Fruit fly (Drosophila melanogaster) whole organism, embryonic: ENCODE data around the gene mRpS18B.

ENCODE experiments used
- Awh ChIP-seq: fragments of 200-800 bp; sonication (Bioruptor generic); IDR thresholded peaks from 2 replicates; pipeline ENCODE4, ENCODE4 v1.3.6; 2022; ENCODE audit warnings: missing biosample characterization, missing genetic modification characterization
- B-H1 ChIP-seq: fragments of 200-800 bp; sonication (Bioruptor generic); IDR thresholded peaks from 3 replicates; pipeline ENCODE4 v1.3.6; 2022; ENCODE audit warnings: missing biosample characterization, missing genetic modification characterization
- B-H2 ChIP-seq: fragments of 200-800 bp; sonication (Bioruptor generic); optimal IDR thresholded peaks from 2 replicates; lab custom pipeline; 2018; ENCODE audit warnings: missing biosample characterization, mild to moderate bottlenecking, missing genetic modification characterization
- CG10147 ChIP-seq: fragments of 200-800 bp; sonication (Bioruptor generic); optimal IDR thresholded peaks from 2 replicates; lab custom pipeline; 2019; ENCODE audit warnings: missing biosample characterization, mild to moderate bottlenecking, missing genetic modification characterization, moderate library complexity
- CG10366 ChIP-seq: fragments of 200-800 bp; sonication (Bioruptor generic); IDR thresholded peaks from 2 replicates; pipeline ENCODE4 v1.3.6; 2022; ENCODE audit warnings: missing biosample characterization, missing genetic modification characterization
- CG11560 ChIP-seq: fragments of 200-800 bp; sonication (Bioruptor generic); IDR thresholded peaks from 3 replicates; pipeline ENCODE4 v1.3.6; 2022; ENCODE audit warnings: missing biosample characterization, missing genetic modification characterization
- CG12659 ChIP-seq: fragments of 200-800 bp; sonication (Bioruptor generic); optimal IDR thresholded peaks from 3 replicates; lab custom pipeline; 2017; ENCODE audit warnings: mild to moderate bottlenecking, missing biosample characterization, missing genetic modification reagents, missing genetic modification characterization
- CG16815 ChIP-seq: fragments of 200-800 bp; sonication (Bioruptor generic); optimal IDR thresholded peaks from 3 replicates; lab custom pipeline; 2017; ENCODE audit warnings: missing biosample characterization, mild to moderate bottlenecking, missing genetic modification characterization
- CG17186 ChIP-seq: fragments of 200-800 bp; sonication (Bioruptor generic); optimal IDR thresholded peaks from 3 replicates; lab custom pipeline; 2017; ENCODE audit warnings: missing biosample characterization, missing genetic modification reagents, missing genetic modification characterization
- CG18599 ChIP-seq: fragments of 200-800 bp; sonication (Bioruptor generic); optimal IDR thresholded peaks from 3 replicates; lab custom pipeline; 2017; ENCODE audit warnings: missing biosample characterization, missing genetic modification characterization, mild to moderate bottlenecking, moderate library complexity, missing genetic modification reagents
- CG18619 ChIP-seq: fragments of 200-800 bp; sonication (Bioruptor generic); optimal IDR thresholded peaks from 3 replicates; lab custom pipeline; 2017; ENCODE audit warnings: missing biosample characterization, mild to moderate bottlenecking, missing genetic modification characterization
- CG2889 ChIP-seq: fragments of 200-800 bp; sonication (Bioruptor generic); IDR thresholded peaks from 3 replicates; pipeline ENCODE4 v1.3.6; 2022; ENCODE audit warnings: missing biosample characterization, missing genetic modification characterization
- CG31365 ChIP-seq: fragments of 200-800 bp; sonication (Bioruptor generic); optimal IDR thresholded peaks from 2 replicates; lab custom pipeline; 2018; ENCODE audit warnings: missing biosample characterization, mild to moderate bottlenecking, missing genetic modification characterization
- CG32772 ChIP-seq: fragments of 200-800 bp; sonication (Bioruptor generic); IDR thresholded peaks from 2 replicates; pipeline ENCODE4 v1.3.6; 2022; ENCODE audit warnings: missing biosample characterization, missing genetic modification characterization
- CG33557 ChIP-seq: fragments of 200-800 bp; sonication (Bioruptor generic); optimal IDR thresholded peaks from 2 replicates; lab custom pipeline; 2019; ENCODE audit warnings: missing biosample characterization, mild to moderate bottlenecking, missing genetic modification characterization, moderate library complexity
- CG4282 ChIP-seq: fragments of 200-800 bp; sonication (Bioruptor generic); optimal IDR thresholded peaks from 2 replicates; lab custom pipeline; 2016; ENCODE audit warnings: missing biosample characterization, missing genetic modification characterization
- CG8089 ChIP-seq: fragments of 200-800 bp; sonication (Bioruptor generic); optimal IDR thresholded peaks from 3 replicates; lab custom pipeline; 2016; ENCODE audit warnings: missing biosample characterization, missing genetic modification characterization
- CG8924 ChIP-seq: fragments of 200-800 bp; optimal IDR thresholded peaks from 3 replicates; lab custom pipeline; 2019; ENCODE audit warnings: missing biosample characterization, mild to moderate bottlenecking, missing genetic modification characterization, moderate library complexity
- CoRest ChIP-seq: fragments of 200-800 bp; sonication (Bioruptor generic); optimal IDR thresholded peaks from 3 replicates; lab custom pipeline; 2018; ENCODE audit warnings: missing biosample characterization, mild to moderate bottlenecking, missing genetic modification characterization, moderate library complexity
- ERR ChIP-seq: fragments of 200-800 bp; sonication (Bioruptor generic); optimal IDR thresholded peaks from 2 replicates; lab custom pipeline; 2016; ENCODE audit warnings: missing biosample characterization, missing genetic modification characterization
- Hmr ChIP-seq: fragments of 200-800 bp; sonication (Bioruptor generic); optimal IDR thresholded peaks from 3 replicates; lab custom pipeline; 2017; ENCODE audit warnings: mild to moderate bottlenecking, missing biosample characterization, missing genetic modification reagents, missing genetic modification characterization
- Hr51 ChIP-seq, 2 experiments: fragments of 200-800 bp; sonication (Bioruptor generic); optimal IDR thresholded peaks; 2 replicates in 1 of 2; 3 replicates in 1 of 2; lab custom pipeline; 2016 to 2018; ENCODE audit warnings: missing biosample characterization in 2 of 2, missing genetic modification characterization in 2 of 2, mild to moderate bottlenecking in 1 of 2, moderate library complexity in 1 of 2
- Hsf ChIP-seq: fragments of 200-800 bp; sonication (Bioruptor generic); optimal IDR thresholded peaks from 3 replicates; lab custom pipeline; 2016; ENCODE audit warnings: missing biosample characterization, missing genetic modification characterization
- MTF-1 ChIP-seq: fragments of 200-800 bp; sonication (Bioruptor generic); optimal IDR thresholded peaks from 2 replicates; lab custom pipeline; 2018; ENCODE audit warnings: missing biosample characterization, mild to moderate bottlenecking, missing genetic modification characterization, borderline replicate concordance
- NC2α ChIP-seq: fragments of 200-800 bp; sonication (Bioruptor generic); optimal IDR thresholded peaks from 2 replicates; lab custom pipeline; 2016; ENCODE audit warnings: missing biosample characterization, missing genetic modification characterization
- NFAT ChIP-seq: fragments of 200-800 bp; sonication (Bioruptor generic); IDR thresholded peaks from 2 replicates; pipeline ENCODE4 v1.3.6; 2022; ENCODE audit warnings: missing biosample characterization, missing genetic modification characterization
- Oli ChIP-seq: fragments of 200-800 bp; sonication (Bioruptor generic); optimal IDR thresholded peaks from 2 replicates; lab custom pipeline; 2018; ENCODE audit warnings: missing biosample characterization, mild to moderate bottlenecking, missing genetic modification characterization, moderate library complexity
- Pdp1 ChIP-seq, 2 experiments: fragments of 200-800 bp; sonication (Bioruptor generic); optimal IDR thresholded peaks; 3 replicates each; lab custom pipeline; 2016; ENCODE audit warnings: missing biosample characterization in 2 of 2, missing genetic modification characterization in 2 of 2, mild to moderate bottlenecking in 1 of 2, moderate library complexity in 1 of 2
- Side ChIP-seq: fragments of 200-800 bp; sonication (Bioruptor generic); optimal IDR thresholded peaks from 2 replicates; lab custom pipeline; 2016; ENCODE audit warnings: missing biosample characterization, missing genetic modification characterization
- Stat92E ChIP-seq, 3 experiments: fragments of >200 bp in 2 of 3; fragments of 200-800 bp in 1 of 3; sonication (Bioruptor generic) in 1 of 3; optimal IDR thresholded peaks; 2 replicates each; lab custom pipeline; 2017 to 2019; ENCODE audit warnings: missing biosample characterization in 3 of 3, missing genetic modification characterization in 3 of 3, mild to moderate bottlenecking in 1 of 3, moderate library complexity in 1 of 3
- Xbp1 ChIP-seq: fragments of 200-800 bp; sonication (Bioruptor generic); optimal IDR thresholded peaks from 3 replicates; lab custom pipeline; 2016; ENCODE audit warnings: missing biosample characterization, mild to moderate bottlenecking, missing genetic modification characterization
- bsh ChIP-seq, 2 experiments: fragments of 200-800 bp; sonication (Bioruptor generic); optimal IDR thresholded peaks; 2 replicates each; lab custom pipeline; 2017 to 2018; ENCODE audit warnings: mild to moderate bottlenecking in 2 of 2, missing biosample characterization in 2 of 2, missing genetic modification characterization in 2 of 2, moderate library complexity in 1 of 2
- ci ChIP-seq: fragments of 200-800 bp; sonication (Bioruptor generic); IDR thresholded peaks from 3 replicates; pipeline ENCODE4 v1.3.6; 2022; ENCODE audit warnings: missing biosample characterization, missing genetic modification characterization
- cwo ChIP-seq: fragments of 200-800 bp; sonication (Bioruptor generic); optimal IDR thresholded peaks from 3 replicates; lab custom pipeline; 2017; ENCODE audit warnings: missing biosample characterization, missing genetic modification characterization, mild to moderate bottlenecking, moderate library complexity, missing genetic modification reagents
- dati ChIP-seq: fragments of 200-800 bp; sonication (Bioruptor generic); IDR thresholded peaks from 2 replicates; pipeline ENCODE4 v1.3.6; 2022; ENCODE audit warnings: missing biosample characterization, missing genetic modification characterization
- exex ChIP-seq: fragments of 200-800 bp; sonication (Bioruptor generic); optimal IDR thresholded peaks from 4 replicates; lab custom pipeline; 2018; ENCODE audit warnings: missing biosample characterization, mild to moderate bottlenecking, missing genetic modification characterization, moderate library complexity
- gem ChIP-seq: fragments of 200-800 bp; sonication (Bioruptor generic); optimal IDR thresholded peaks from 2 replicates; lab custom pipeline; 2019; ENCODE audit warnings: missing biosample characterization, mild to moderate bottlenecking, missing genetic modification characterization, moderate library complexity
- hb ChIP-seq: fragments of 200-800 bp; sonication (Bioruptor generic); IDR thresholded peaks from 3 replicates; pipeline ENCODE4 v1.3.6; 2022; ENCODE audit warnings: missing biosample characterization, missing genetic modification characterization; ENCODE audit not compliant: partially characterized antibody
- lbe ChIP-seq: fragments of 200-800 bp; sonication (Bioruptor generic); optimal IDR thresholded peaks from 2 replicates; lab custom pipeline; 2016; ENCODE audit warnings: missing biosample characterization, mild to moderate bottlenecking, missing genetic modification characterization
- otp ChIP-seq: fragments of 200-800 bp; sonication (Bioruptor generic); IDR thresholded peaks from 3 replicates; pipeline ENCODE4, ENCODE4 v1.3.6; 2022; ENCODE audit warnings: missing biosample characterization, missing genetic modification characterization
- pb ChIP-seq: fragments of 200-800 bp; sonication (Bioruptor generic); optimal IDR thresholded peaks from 3 replicates; lab custom pipeline; 2016; ENCODE audit warnings: missing biosample characterization, missing genetic modification characterization
- rib ChIP-seq: fragments of 200-800 bp; sonication (Bioruptor generic); IDR thresholded peaks from 2 replicates; pipeline ENCODE4 v1.3.6; 2022; ENCODE audit warnings: missing biosample characterization, missing genetic modification characterization
- sc ChIP-seq, 3 experiments: fragments of >200 bp in 2 of 3; fragments of 200-800 bp in 1 of 3; sonication (Bioruptor generic) in 1 of 3; optimal IDR thresholded peaks; 2 replicates in 2 of 3; 3 replicates in 1 of 3; lab custom pipeline; 2017; ENCODE audit warnings: mild to moderate bottlenecking in 1 of 3, missing biosample characterization in 1 of 3, missing genetic modification characterization in 1 of 3, missing genetic modification reagents in 1 of 3
- seq ChIP-seq: fragments of 200-800 bp; sonication (Bioruptor generic); IDR thresholded peaks from 2 replicates; pipeline ENCODE4 v1.3.6; 2022; ENCODE audit warnings: missing biosample characterization, missing genetic modification characterization
- tio ChIP-seq: fragments of 200-800 bp; sonication (Bioruptor generic); optimal IDR thresholded peaks from 2 replicates; lab custom pipeline; 2017; ENCODE audit warnings: missing biosample characterization, missing genetic modification characterization, inconsistent platforms
- tx ChIP-seq: fragments of 200-800 bp; sonication (Bioruptor generic); optimal IDR thresholded peaks from 2 replicates; lab custom pipeline; 2016; ENCODE audit warnings: missing biosample characterization, missing genetic modification characterization
- z ChIP-seq: fragments of 200-800 bp; sonication (Bioruptor generic); IDR thresholded peaks from 3 replicates; pipeline ENCODE4 v1.3.6; 2022; ENCODE audit warnings: missing biosample characterization, missing genetic modification characterization

The mRpS18B gene

dm6 chr2L:20120388-20121232 lies 23.6 kb upstream of the mRpS18B start (continued):
- peak; percentile 46 for TF ChIP-seq cwo (GFP tag; lab: Kevin White, UChicago)
- peak; percentile 60 for TF ChIP-seq CG12659
- TF ChIP-seq CG11560 (tag; lab: Robert Waterston, UW), result peak; percentile 90
- peak; percentile 83 for TF ChIP-seq gem (tag; lab: Kevin White, UChicago)
- TF ChIP-seq CG8924 (tag; lab: Kevin White, UChicago), result peak; percentile 81
- TF ChIP-seq hb (GFP tag; lab: Robert Waterston, UW), result no peak; the same call in 1 of the 3 replicates
- peak; percentile 74 for TF ChIP-seq CG18599 (GFP tag; lab: Kevin White, UChicago)
- peak; percentile 74 to 89 for TF ChIP-seq Hr51 (GFP tag; optimal IDR thresholded peaks at IDR 0.05; lab: Kevin White, UChicago)
- TF ChIP-seq CG31365 (tag; lab: Kevin White, UChicago), result peak; percentile 14
- TF ChIP-seq lbe (GFP tag; lab: Kevin White, UChicago), result no peak
- TF ChIP-seq CoRest (tag; lab: Kevin White, UChicago), result peak; percentile 75
- TF ChIP-seq CG18619, result peak; percentile 78
- TF ChIP-seq exex (tag; lab: Kevin White, UChicago), result no peak
- TF ChIP-seq seq (GFP tag; lab: Robert Waterston, UW), result 0 out of 2 replicates have a peak, but pooled peaks have one; percentile 68
- peak; percentile 87 for TF ChIP-seq tx
- peak; percentile 61 for TF ChIP-seq rib (GFP tag; lab: Robert Waterston, UW)
- peak; percentile 74 for TF ChIP-seq NC2α (GFP tag; lab: Kevin White, UChicago)
- TF ChIP-seq CG16815, result peak; percentile 92
- peak; percentile 76 for TF ChIP-seq tio
- peak; percentile 98 for TF ChIP-seq z (GFP tag; lab: Robert Waterston, UW)
- peak; percentile 98 for TF ChIP-seq Xbp1 (GFP tag; lab: Kevin White, UChicago)
- TF ChIP-seq ERR, result peak; percentile 59
- TF ChIP-seq B-H2, result peak; percentile 82
- peak; percentile 74 for TF ChIP-seq CG10147 (GFP tag; lab: Kevin White, UChicago)
- TF ChIP-seq CG17186 (GFP tag; lab: Kevin White, UChicago), result no peak
- TF ChIP-seq otp (GFP tag; lab: Robert Waterston, UW), result peak; percentile 90
- TF ChIP-seq Awh (GFP tag; lab: Robert Waterston, UW), result peak; percentile 91
- TF ChIP-seq MTF-1 (GFP tag; lab: Kevin White, UChicago), result peak; percentile 93
- peak; percentile 90 for TF ChIP-seq CG10366
- peak; percentile 95 for TF ChIP-seq pb (GFP tag; lab: Kevin White, UChicago)
- TF ChIP-seq Stat92E (GFP tag; optimal IDR thresholded peaks at IDR 0.05; lab: Kevin White, UChicago), result no peak
- TF ChIP-seq Hmr (GFP tag; lab: Kevin White, UChicago), result peak; percentile 91
- peak; percentile 96 for TF ChIP-seq CG32772 (GFP tag; lab: Robert Waterston, UW)
- peak; percentile 57 for TF ChIP-seq Oli (tag; lab: Kevin White, UChicago)
- peak; percentile 95 for TF ChIP-seq CG8089 (GFP tag; lab: Kevin White, UChicago)
- no peak; the same call in 2 of the 3 replicates for TF ChIP-seq B-H1 (GFP tag; lab: Robert Waterston, UW)
- TF ChIP-seq CG4282 (GFP tag; lab: Kevin White, UChicago), result peak; percentile 80
- peak; percentile 82 to 92 for TF ChIP-seq Pdp1 (GFP tag; optimal IDR thresholded peaks at IDR 0.05; lab: Kevin White, UChicago)
- TF ChIP-seq bsh (GFP tag; optimal IDR thresholded peaks at IDR 0.05; lab: Kevin White, UChicago), result peak; percentile 21 to 70
- peak; percentile 96 for TF ChIP-seq Hsf (GFP tag; lab: Kevin White, UChicago)
- peak; percentile 97 for TF ChIP-seq ci (GFP tag; lab: Robert Waterston, UW)
- TF ChIP-seq Side, result peak; percentile 86
- peak; percentile 84 for TF ChIP-seq dati (GFP tag; lab: Robert Waterston, UW)
- TF ChIP-seq NFAT (GFP tag; lab: Robert Waterston, UW), result peak; percentile 99
- peak; percentile 42 for TF ChIP-seq CG33557 (GFP tag; lab: Kevin White, UChicago)
- peak; percentile 70 for TF ChIP-seq CG2889 (GFP tag; lab: Robert Waterston, UW)
- no peak for TF ChIP-seq sc (optimal IDR thresholded peaks at IDR 0.05; lab: Kevin White, UChicago)
- peak; percentile 62 for TF ChIP-seq sc (GFP tag; optimal IDR thresholded peaks at IDR 0.05; lab: Kevin White, UChicago)
